Worm (Caenorhabditis elegans) whole organism, L3 larva: ENCODE data around the gene ZC404.15.

ENCODE experiments used
- nfya-1 ChIP-seq: sonication (generic microtip); optimal IDR thresholded peaks from 2 replicates; lab custom pipeline; 2017; ENCODE audit warnings: missing genetic modification characterization, mild to moderate bottlenecking, missing compliant biosample characterization, antibody characterized with exemption, moderate library complexity; ENCODE audit not compliant: insufficient read depth
- nhr-237 ChIP-seq: fragments of 150-350 bp; optimal IDR thresholded peaks from 2 replicates; lab custom pipeline; 2014; ENCODE audit warnings: missing biosample characterization, missing genetic modification characterization

DNA sequence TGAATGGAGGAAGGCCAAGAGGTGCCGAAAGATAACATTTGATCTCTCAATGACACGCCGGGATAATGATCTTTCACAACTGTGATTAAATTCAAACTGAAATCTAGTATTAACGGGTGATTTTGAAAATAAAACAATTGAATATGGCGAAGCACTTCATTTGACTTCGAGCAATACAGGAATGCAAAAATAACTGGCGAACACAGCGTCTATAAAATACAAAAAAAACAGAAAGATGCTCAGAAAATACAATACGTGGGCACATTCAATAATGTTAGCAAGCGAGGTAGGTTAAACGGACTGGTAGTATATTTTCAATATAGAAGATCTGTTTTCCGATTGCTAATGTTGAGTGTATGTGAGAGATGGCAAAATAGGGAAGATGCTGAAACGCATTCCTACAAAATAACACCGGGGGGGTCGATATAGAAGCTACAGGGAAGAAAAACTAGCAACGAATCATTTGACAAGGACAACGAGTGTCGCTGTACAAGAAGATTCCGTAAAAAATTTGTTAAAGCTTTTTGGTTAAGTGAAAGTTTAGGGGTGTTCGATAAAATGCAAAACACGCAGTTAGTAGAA lies 2.9 kb downstream of the ZC404.15 start:
- TF ChIP-seq nfya-1 (tag; lab: Kevin White, UChicago) (no peak), nhr-237 (no peak)
